Comparison of ENCODE assay signal across 3 fruit fly cellular contexts in the genomic region with DNA sequence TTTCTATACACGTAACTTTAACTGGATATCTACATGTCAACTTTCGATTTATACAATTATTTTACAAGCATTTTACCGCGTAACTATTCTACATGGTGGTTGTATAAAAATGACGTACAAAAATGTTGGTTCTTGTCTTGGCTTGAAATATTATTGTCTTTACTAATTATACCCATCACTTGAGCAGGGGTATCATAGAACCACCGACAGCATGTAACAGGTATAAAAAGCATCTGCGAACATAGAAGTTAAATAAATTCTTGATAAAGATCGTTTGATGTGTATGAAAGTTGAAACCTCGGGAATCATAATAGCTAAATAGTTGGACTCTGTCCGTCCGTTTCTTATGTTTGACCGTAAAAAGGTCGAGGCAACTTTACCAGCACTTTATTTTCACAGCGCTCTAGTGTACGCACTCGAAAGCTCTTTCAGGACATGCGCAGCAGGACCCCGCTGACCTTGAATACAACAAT.
TF ChIP-seq lines count a peak whose summit lies in the region.

No protein-coding gene starts in this region.

TF ChIP-seq in whole organism, embryonic, 481 proteins besides CTCF, POLR2A, EP300 and RAD21 (continued from another document and continues in another):
- TF ChIP-seq Bteb2 (GFP tag; optimal IDR thresholded peaks at IDR 0.05; lab: Kevin White, UChicago), result no peak
- no peak for TF ChIP-seq Elba2 (GFP tag; optimal IDR thresholded peaks at IDR 0.05; lab: Kevin White, UChicago)
- TF ChIP-seq lbe (GFP tag; optimal IDR thresholded peaks at IDR 0.05; lab: Kevin White, UChicago), result no peak
- TF ChIP-seq h (optimal IDR thresholded peaks at IDR 0.05; lab: Kevin White, UChicago), result no peak
- peak; percentile 46 for TF ChIP-seq CG18619 (GFP tag; optimal IDR thresholded peaks at IDR 0.05; lab: Kevin White, UChicago)
- TF ChIP-seq CG1832 (GFP tag; optimal IDR thresholded peaks at IDR 0.05; lab: Kevin White, UChicago), result no peak
- TF ChIP-seq nerfin-1 (tag; optimal IDR thresholded peaks at IDR 0.05; lab: Kevin White, UChicago), result no peak
- peak; percentile 49; the same call in 1 of the 2 replicates for TF ChIP-seq chm (GFP tag; IDR thresholded peaks at IDR 0.05; lab: Robert Waterston, UW)
- no peak for TF ChIP-seq Trl (optimal IDR thresholded peaks at IDR 0.05; lab: Kevin White, UChicago)
- TF ChIP-seq Trl (GFP tag; optimal IDR thresholded peaks at IDR 0.05; lab: Kevin White, UChicago), result peak; percentile 54
- TF ChIP-seq oc (tag; optimal IDR thresholded peaks at IDR 0.05; lab: Kevin White, UChicago), result no peak
- TF ChIP-seq Adf1 (GFP tag; IDR thresholded peaks at IDR 0.05; lab: Robert Waterston, UW), result no peak
- TF ChIP-seq pb (GFP tag; optimal IDR thresholded peaks at IDR 0.05; lab: Kevin White, UChicago), result no peak
- no peak for TF ChIP-seq repo (GFP tag; optimal IDR thresholded peaks at IDR 0.05; lab: Kevin White, UChicago)
- TF ChIP-seq Oli (tag; optimal IDR thresholded peaks at IDR 0.05; lab: Kevin White, UChicago), result peak; percentile 23
- TF ChIP-seq vvl (GFP tag; IDR thresholded peaks at IDR 0.05; lab: Robert Waterston, UW), result peak; percentile 56; the same call in 1 of the 2 replicates
- no peak for TF ChIP-seq CG8478 (optimal IDR thresholded peaks at IDR 0.05; lab: Kevin White, UChicago)
- TF ChIP-seq emc (GFP tag; optimal IDR thresholded peaks at IDR 0.05; lab: Kevin White, UChicago), result no peak
- TF ChIP-seq Atf6 (GFP tag; IDR thresholded peaks at IDR 0.05; lab: Robert Waterston, UW), result peak; percentile 55; the same call in 1 of the 2 replicates
- TF ChIP-seq CG9797 (GFP tag; optimal IDR thresholded peaks at IDR 0.05; lab: Kevin White, UChicago), result no peak
- peak; percentile 45; the same call in 1 of the 2 replicates for TF ChIP-seq CG31441 (GFP tag; IDR thresholded peaks at IDR 0.05; lab: Robert Waterston, UW)
- peak; percentile 13 for TF ChIP-seq Bdp1 (GFP tag; optimal IDR thresholded peaks at IDR 0.05; lab: Kevin White, UChicago)
- no peak for TF ChIP-seq ap (GFP tag; IDR thresholded peaks at IDR 0.05; lab: Robert Waterston, UW)
- TF ChIP-seq Aef1 (GFP tag; IDR thresholded peaks at IDR 0.05; lab: Robert Waterston, UW), result no peak
- TF ChIP-seq CG6254 (GFP tag; optimal IDR thresholded peaks at IDR 0.05; lab: Kevin White, UChicago), result no peak
- TF ChIP-seq NfI (GFP tag; optimal IDR thresholded peaks at IDR 0.05; lab: Kevin White, UChicago), result peak; percentile 71
- no peak for TF ChIP-seq CG17186 (GFP tag; optimal IDR thresholded peaks at IDR 0.05; lab: Kevin White, UChicago)
- TF ChIP-seq CG34376 (GFP tag; optimal IDR thresholded peaks at IDR 0.05; lab: Kevin White, UChicago), result no peak
- TF ChIP-seq CG4617 (GFP tag; optimal IDR thresholded peaks at IDR 0.05; lab: Kevin White, UChicago; ENCODE audit: borderline replicate concordance), result no peak
- no peak for TF ChIP-seq CG18262 (tag; optimal IDR thresholded peaks at IDR 0.05; lab: Kevin White, UChicago)
- no peak for TF ChIP-seq HmgD (GFP tag; optimal IDR thresholded peaks at IDR 0.05; lab: Kevin White, UChicago)
- no peak for TF ChIP-seq CG17912 (GFP tag; optimal IDR thresholded peaks at IDR 0.05; lab: Kevin White, UChicago)
- TF ChIP-seq salm (tag; optimal IDR thresholded peaks at IDR 0.05; lab: Kevin White, UChicago), result peak; percentile 33
- TF ChIP-seq D19A (tag; optimal IDR thresholded peaks at IDR 0.05; lab: Kevin White, UChicago), result no peak
- TF ChIP-seq unpg (GFP tag; optimal IDR thresholded peaks at IDR 0.05; lab: Kevin White, UChicago), result peak; percentile 75
- no peak for TF ChIP-seq pfk (GFP tag; optimal IDR thresholded peaks at IDR 0.05; lab: Kevin White, UChicago)
- peak; percentile 31 for TF ChIP-seq CG12299 (tag; optimal IDR thresholded peaks at IDR 0.05; lab: Kevin White, UChicago)
- TF ChIP-seq ind (GFP tag; optimal IDR thresholded peaks at IDR 0.05; lab: Kevin White, UChicago), result peak; percentile 2
- TF ChIP-seq az2 (GFP tag; optimal IDR thresholded peaks at IDR 0.05; lab: Kevin White, UChicago), result peak; percentile 22
- peak; percentile 72 for TF ChIP-seq row (GFP tag; IDR thresholded peaks at IDR 0.05; lab: Robert Waterston, UW)
- peak; percentile 45; the same call in 2 of the 3 replicates for TF ChIP-seq vnd (GFP tag; IDR thresholded peaks at IDR 0.05; lab: Robert Waterston, UW; ENCODE audit: partially characterized antibody)
- no peak for TF ChIP-seq CG13894 (tag; optimal IDR thresholded peaks at IDR 0.05; lab: Kevin White, UChicago)

TF ChIP-seq in whole organism, prepupa, 60 proteins besides CTCF, POLR2A, EP300 and RAD21 (continued from another document):
- TF ChIP-seq pdm3 (GFP tag; optimal IDR thresholded peaks at IDR 0.05; lab: Kevin White, UChicago) (peak; percentile 68), OdsH (GFP tag; optimal IDR thresholded peaks at IDR 0.05; lab: Kevin White, UChicago) (peak; percentile 44), topi (GFP tag; optimal IDR thresholded peaks at IDR 0.05; lab: Kevin White, UChicago) (peak; percentile 64), dsx (GFP tag; optimal IDR thresholded peaks at IDR 0.05; lab: Kevin White, UChicago; ENCODE audit: poor library complexity, severe bottlenecking) (peak; percentile 24), dac (GFP tag; optimal IDR thresholded peaks at IDR 0.05; lab: Kevin White, UChicago) (peak; percentile 64), fd85E (GFP tag; optimal IDR thresholded peaks at IDR 0.05; lab: Kevin White, UChicago) (no peak), CG8319 (GFP tag; optimal IDR thresholded peaks at IDR 0.05; lab: Kevin White, UChicago) (no peak), fkh (GFP tag; optimal IDR thresholded peaks at IDR 0.05; lab: Kevin White, UChicago) (peak; percentile 21), Blimp-1 (GFP tag; optimal IDR thresholded peaks at IDR 0.05; lab: Kevin White, UChicago) (no peak), svp (GFP tag; lab: Kevin White, UChicago) (peak; percentile 84), CG10631 (GFP tag; optimal IDR thresholded peaks at IDR 0.05; lab: Kevin White, UChicago) (peak; percentile 57), CG3919 (GFP tag; optimal IDR thresholded peaks at IDR 0.05; lab: Kevin White, UChicago) (no peak), CG7368 (GFP tag; optimal IDR thresholded peaks at IDR 0.05; lab: Kevin White, UChicago) (no peak), CG15336 (GFP tag; IDR thresholded peaks at IDR 0.05; lab: Robert Waterston, UW) (peak; percentile 75), CG10669 (GFP tag; optimal IDR thresholded peaks at IDR 0.05; lab: Kevin White, UChicago) (peak; percentile 32), CG11294 (GFP tag; IDR thresholded peaks at IDR 0.05; lab: Robert Waterston, UW) (peak; percentile 49; the same call in 1 of the 2 replicates), CG6163 (GFP tag; IDR thresholded peaks at IDR 0.05; lab: Robert Waterston, UW) (peak; percentile 51), spab (GFP tag; optimal IDR thresholded peaks at IDR 0.05; lab: Kevin White, UChicago) (no peak), Eip78C (GFP tag; lab: Kevin White, UChicago) (no peak), Smox (GFP tag; optimal IDR thresholded peaks at IDR 0.05; lab: Kevin White, UChicago) (peak; percentile 55), Hr39 (GFP tag; optimal IDR thresholded peaks at IDR 0.05; lab: Kevin White, UChicago) (peak; percentile 73), salr (GFP tag; optimal IDR thresholded peaks at IDR 0.05; lab: Kevin White, UChicago) (peak; percentile 5 to 57), net (GFP tag; optimal IDR thresholded peaks at IDR 0.05; lab: Kevin White, UChicago) (peak; percentile 67), vri (GFP tag; optimal IDR thresholded peaks at IDR 0.05; lab: Kevin White, UChicago) (peak; percentile 31), Met (GFP tag; optimal IDR thresholded peaks at IDR 0.05; lab: Kevin White, UChicago) (peak; percentile 87), lz (GFP tag; optimal IDR thresholded peaks at IDR 0.05; lab: Kevin White, UChicago) (peak; percentile 85), acj6 (GFP tag; optimal IDR thresholded peaks at IDR 0.05; lab: Kevin White, UChicago) (peak; percentile 45), Sox15 (GFP tag; optimal IDR thresholded peaks at IDR 0.05; lab: Kevin White, UChicago) (no peak), Sox102F (GFP tag; optimal IDR thresholded peaks at IDR 0.05; lab: Kevin White, UChicago) (peak; percentile 84), Lpt (GFP tag; optimal IDR thresholded peaks at IDR 0.05; lab: Kevin White, UChicago) (no peak), ss (GFP tag; optimal IDR thresholded peaks at IDR 0.05; lab: Kevin White, UChicago) (no peak), CG8119 (GFP tag; IDR thresholded peaks at IDR 0.05; lab: Robert Waterston, UW) (peak; percentile 63), fd59A (GFP tag; optimal IDR thresholded peaks at IDR 0.05; lab: Kevin White, UChicago) (peak; percentile 39), CG11902 (GFP tag; optimal IDR thresholded peaks at IDR 0.05; lab: Kevin White, UChicago) (no peak), CG34406 (GFP tag; optimal IDR thresholded peaks at IDR 0.05; lab: Kevin White, UChicago) (peak; percentile 74), eg (GFP tag; IDR thresholded peaks at IDR 0.05; lab: Robert Waterston, UW) (peak; percentile 85), Eip93F (GFP tag; optimal IDR thresholded peaks at IDR 0.05; lab: Kevin White, UChicago) (peak; percentile 48), CG6276 (GFP tag; optimal IDR thresholded peaks at IDR 0.05; lab: Kevin White, UChicago) (peak; percentile 23), CG1621 (tag; optimal IDR thresholded peaks at IDR 0.05; lab: Kevin White, UChicago) (peak; percentile 61), CG6854 (GFP tag; optimal IDR thresholded peaks at IDR 0.05; lab: Kevin White, UChicago) (no peak), CG31627 (GFP tag; optimal IDR thresholded peaks at IDR 0.05; lab: Kevin White, UChicago) (peak; percentile 60), Eip75B (GFP tag; optimal IDR thresholded peaks at IDR 0.05; lab: Kevin White, UChicago) (peak; percentile 79)

TF ChIP-seq in whole organism, pupa, 21 proteins besides CTCF, POLR2A, EP300 and RAD21 (continued from another document):
- TF ChIP-seq CG32121 (GFP tag; IDR thresholded peaks at IDR 0.05; lab: Robert Waterston, UW) (peak; percentile 30; the same call in 1 of the 2 replicates), Pif1A (GFP tag; optimal IDR thresholded peaks at IDR 0.05; lab: Kevin White, UChicago) (peak; percentile 56)
